Worm (Caenorhabditis elegans) whole organism, L4 larva: ENCODE results near the gene F02E8.4.
A peak's percentile ranks its signal among the peaks of the same experiment; 100 is the strongest.

Source experiments
- F26F4.8 ChIP-seq: fragments of 200-800 bp; sonication (Bioruptor generic); conservative IDR thresholded peaks from 2 replicates; pipeline ENCODE4 v1.3.6; 2022; ENCODE audit warnings: missing genetic modification characterization, missing compliant biosample characterization
- F49E8.2 ChIP-seq: sonication (generic microtip); optimal IDR thresholded peaks from 2 replicates; lab custom pipeline; 2016; ENCODE audit warnings: missing compliant biosample characterization, mild to moderate bottlenecking, missing genetic modification characterization, borderline replicate concordance
- T20F7.1 ChIP-seq: fragments of 200-800 bp; sonication (Bioruptor generic); optimal IDR thresholded peaks from 2 replicates; lab custom pipeline; 2018; ENCODE audit warnings: mild to moderate bottlenecking, missing genetic modification characterization, missing compliant biosample characterization
- ZK337.2 ChIP-seq: fragments of 200-800 bp; sonication (Bioruptor generic); IDR thresholded peaks from 2 replicates; pipeline ENCODE4 v1.3.6; 2022; ENCODE audit warnings: missing genetic modification reagents, missing genetic modification characterization, missing compliant biosample characterization
- aha-1 ChIP-seq: fragments of 150-350 bp; peaks from one replicate; lab custom pipeline; 2014; ENCODE audit warnings: missing biosample characterization, missing genetic modification characterization
- ceh-20 ChIP-seq: fragments of 200-800 bp; sonication (Bioruptor generic); IDR thresholded peaks from 2 replicates; pipeline ENCODE4 v1.3.6; 2022; ENCODE audit warnings: missing genetic modification reagents, missing genetic modification characterization, missing compliant biosample characterization
- cey-2 ChIP-seq: sonication (generic microtip); optimal IDR thresholded peaks from 3 replicates; lab custom pipeline; 2017; ENCODE audit warnings: missing genetic modification characterization, mild to moderate bottlenecking, missing compliant biosample characterization, antibody characterized with exemption, borderline replicate concordance; ENCODE audit not compliant: insufficient read depth
- daf-12 ChIP-seq: fragments of 150-350 bp; optimal IDR thresholded peaks from 2 replicates; lab custom pipeline; 2014; ENCODE audit warnings: missing biosample characterization, missing genetic modification reagents, missing genetic modification characterization
- daf-16 ChIP-seq, 3 experiments: sonication (generic microtip); optimal IDR thresholded peaks; 2 replicates each; lab custom pipeline; 2016 to 2017; ENCODE audit warnings: missing genetic modification characterization in 3 of 3, missing genetic modification reagents in 3 of 3, mild to moderate bottlenecking in 2 of 3, missing compliant biosample characterization in 2 of 3, missing biosample characterization in 1 of 3, moderate library complexity in 1 of 3
- daf-19 ChIP-seq: fragments of 200-800 bp; sonication (Bioruptor generic); conservative IDR thresholded peaks from 2 replicates; pipeline ENCODE4 v1.3.6; 2022; ENCODE audit warnings: missing genetic modification characterization, missing compliant biosample characterization
- daf-8 ChIP-seq: fragments of 200-800 bp; sonication (Bioruptor generic); IDR thresholded peaks from 2 replicates; pipeline ENCODE4 v1.3.6; 2022; ENCODE audit warnings: missing genetic modification characterization, missing compliant biosample characterization
- dmd-8 ChIP-seq: fragments of 200-800 bp; sonication (Bioruptor generic); IDR thresholded peaks from 2 replicates; pipeline ENCODE4 v1.3.6; 2022; ENCODE audit warnings: missing genetic modification characterization, missing compliant biosample characterization
- hlh-30 ChIP-seq: sonication (generic microtip); optimal IDR thresholded peaks from 2 replicates; lab custom pipeline; 2017; ENCODE audit warnings: antibody characterized with exemption, mild to moderate bottlenecking, missing genetic modification characterization, missing compliant biosample characterization; ENCODE audit not compliant: insufficient read depth
- lim-7 ChIP-seq: fragments of 200-800 bp; sonication (Bioruptor generic); IDR thresholded peaks from 2 replicates; pipeline ENCODE4 v1.3.6; 2022; ENCODE audit warnings: missing genetic modification characterization, missing compliant biosample characterization
- lin-1 ChIP-seq: fragments of 200-800 bp; sonication (Bioruptor generic); IDR thresholded peaks from 2 replicates; pipeline ENCODE4 v1.3.6; 2022; ENCODE audit warnings: missing genetic modification reagents, missing genetic modification characterization, missing compliant biosample characterization
- lir-3 ChIP-seq: sonication (generic microtip); optimal IDR thresholded peaks from 2 replicates; lab custom pipeline; 2016; ENCODE audit warnings: mild to moderate bottlenecking, missing genetic modification characterization, missing compliant biosample characterization
- madf-9 ChIP-seq: fragments of 200-800 bp; sonication (Bioruptor generic); conservative IDR thresholded peaks from 2 replicates; pipeline ENCODE4 v1.3.6; 2022; ENCODE audit warnings: missing genetic modification reagents, missing genetic modification characterization, missing compliant biosample characterization
- mep-1 ChIP-seq: fragments of 150-350 bp; sonication (generic microtip); optimal IDR thresholded peaks from 3 replicates; lab custom pipeline; 2014; ENCODE audit warnings: missing biosample characterization, missing genetic modification characterization
- mes-2 ChIP-seq: sonication (generic microtip); optimal IDR thresholded peaks from 2 replicates; lab custom pipeline; 2016; ENCODE audit warnings: missing genotype, mild to moderate bottlenecking, missing genetic modification characterization, missing compliant biosample characterization; ENCODE audit not compliant: poor library complexity, severe bottlenecking
- mxl-3 ChIP-seq: fragments of 200-800 bp; sonication (Bioruptor generic); optimal IDR thresholded peaks from 2 replicates; lab custom pipeline; 2018; ENCODE audit warnings: mild to moderate bottlenecking, missing genetic modification characterization, missing compliant biosample characterization
- nhr-111 ChIP-seq: fragments of 200-800 bp; sonication (Bioruptor generic); optimal IDR thresholded peaks from 2 replicates; lab custom pipeline; 2018; ENCODE audit warnings: mild to moderate bottlenecking, missing genetic modification characterization, missing compliant biosample characterization
- pha-4 ChIP-seq, 2 experiments: fragments of 150-350 bp in 1 of 2; fragments of 200-800 bp in 1 of 2; sonication (Bioruptor generic) in 1 of 2; IDR thresholded peaks in 1 of 2; optimal IDR thresholded peaks in 1 of 2; 2 replicates each; pipeline versions ENCODE4 v1.3.6 to Lab custom; 2014 to 2022; ENCODE audit warnings: missing genetic modification characterization in 2 of 2, missing genetic modification reagents in 2 of 2, missing biosample characterization in 1 of 2, missing compliant biosample characterization in 1 of 2
- php-3 ChIP-seq: fragments of 200-800 bp; sonication (Bioruptor generic); IDR thresholded peaks from 2 replicates; pipeline ENCODE4 v1.3.6; 2022; ENCODE audit warnings: missing genetic modification reagents, missing genetic modification characterization, missing compliant biosample characterization
- saeg-2 ChIP-seq: fragments of 200-800 bp; sonication (Bioruptor generic); IDR thresholded peaks from 2 replicates; pipeline ENCODE4 v1.3.6; 2022; ENCODE audit warnings: missing genetic modification reagents, missing genetic modification characterization, missing compliant biosample characterization
- snpc-1.2 ChIP-seq: fragments of 200-800 bp; sonication (Bioruptor generic); IDR thresholded peaks from 2 replicates; pipeline ENCODE4 v1.3.6; 2022; ENCODE audit warnings: missing genetic modification reagents, missing genetic modification characterization, missing compliant biosample characterization
- unc-130 ChIP-seq: sonication (generic microtip); optimal IDR thresholded peaks from 2 replicates; lab custom pipeline; 2016; ENCODE audit warnings: missing genetic modification reagents, missing genetic modification characterization, missing compliant biosample characterization
- unc-62 ChIP-seq, 3 experiments: fragments of 150-350 bp in 1 of 3; sonication (generic microtip); optimal IDR thresholded peaks in 2 of 3; peaks in 1 of 3; 1 replicate in 1 of 3; 2 replicates in 2 of 3; lab custom pipeline; 2014 to 2017; ENCODE audit warnings: missing biosample characterization in 3 of 3, missing genetic modification characterization in 3 of 3, missing genetic modification reagents in 3 of 3, missing genotype in 1 of 3
- vab-7 ChIP-seq: fragments of 200-800 bp; sonication (Bioruptor generic); IDR thresholded peaks from 2 replicates; pipeline ENCODE4 v1.3.6; 2022; ENCODE audit warnings: missing genetic modification reagents, missing genetic modification characterization, missing compliant biosample characterization
- zag-1 ChIP-seq: fragments of 150-350 bp; optimal IDR thresholded peaks from 2 replicates; lab custom pipeline; 2014; ENCODE audit warnings: missing biosample characterization, missing genetic modification characterization
- zfp-3 ChIP-seq: fragments of 200-800 bp; sonication (Bioruptor generic); conservative IDR thresholded peaks from 2 replicates; pipeline ENCODE4 v1.3.6; 2022; ENCODE audit warnings: missing genetic modification reagents, missing genetic modification characterization, missing compliant biosample characterization

F02E8.4 gene

DNA sequence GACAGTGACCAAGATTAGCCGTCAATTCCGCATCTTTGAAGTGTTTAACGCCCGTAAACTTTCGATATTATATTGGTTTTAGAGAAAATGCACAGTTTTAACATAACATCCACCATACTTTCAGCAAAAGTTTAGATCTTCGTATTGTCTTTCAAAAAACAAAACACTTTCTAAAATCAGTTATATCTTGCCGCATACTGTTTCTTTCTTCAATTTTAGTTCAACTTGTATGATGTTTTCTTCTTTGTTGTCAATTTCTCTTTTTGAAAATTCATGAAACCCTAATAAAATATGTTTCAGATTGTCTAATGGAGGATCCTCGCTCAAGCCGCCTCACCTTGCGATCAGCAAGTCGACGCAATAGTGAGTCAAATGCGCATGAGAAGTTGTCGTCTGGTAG, at the start of gene F02E8.4:
TSS of gene F02E8.4 (plus strand) at position 301 of the 400 bp plus-strand sequence.
- TF ChIP-seq unc-62 (GFP tag; optimal IDR thresholded peaks at IDR 0.05 in 1 of 2; lab: Kevin White, UChicago) (peak in 1 of 2 experiments; percentile 44), unc-62 (tag; optimal IDR thresholded peaks at IDR 0.05; lab: Kevin White, UChicago) (no peak), saeg-2 (GFP tag; lab: Robert Waterston, UW) (no peak)

DNA sequence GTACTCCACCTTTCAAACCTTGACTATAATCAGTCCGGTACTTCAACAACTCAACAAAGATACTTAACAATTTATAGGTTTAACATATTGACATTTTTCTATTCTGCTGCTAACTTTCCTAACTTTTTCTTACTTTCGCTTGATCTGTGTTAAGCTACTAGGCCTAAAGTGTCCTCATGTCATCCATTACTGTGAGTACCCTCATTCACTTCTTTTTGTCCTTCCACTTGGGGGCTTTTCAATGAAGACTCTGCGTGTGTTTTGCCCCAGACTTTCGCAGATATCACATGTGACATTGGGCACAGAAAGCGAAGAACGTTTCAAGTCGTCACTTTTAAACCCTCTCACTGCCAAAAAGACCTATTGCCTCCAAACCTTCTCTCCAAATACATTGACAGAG, 49.2 kb upstream of the F02E8.4 start:
- TF ChIP-seq hlh-30, result peak; percentile 4
- TF ChIP-seq nhr-111, result no peak
- TF ChIP-seq ceh-20, result peak; percentile 32; the same call in 1 of the 2 replicates
- TF ChIP-seq cey-2 (tag; lab: Kevin White, UChicago), result no peak
- no peak for TF ChIP-seq zag-1
- TF ChIP-seq mep-1 (tag; lab: Kevin White, UChicago), result no peak

DNA sequence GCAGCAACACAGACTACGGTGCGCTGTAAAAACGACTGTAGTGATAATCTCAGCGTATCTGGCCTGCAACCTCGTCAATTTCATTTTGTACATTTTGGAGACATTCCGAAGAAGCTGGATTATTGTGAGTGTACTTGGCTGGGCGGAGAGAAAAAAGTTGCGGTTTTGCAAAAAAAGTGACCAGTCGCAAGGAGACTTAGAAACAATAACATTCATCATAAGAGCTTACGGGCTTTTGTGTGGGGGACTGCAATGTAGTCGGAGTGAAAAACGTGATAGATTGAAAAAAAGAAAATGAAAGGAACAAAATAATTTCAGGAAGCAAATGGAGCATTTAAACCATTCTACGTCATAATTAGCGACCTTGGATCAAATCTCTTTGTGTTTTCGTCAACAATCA, 45.5 kb upstream of the F02E8.4 start:
- no peak for TF ChIP-seq vab-7 (GFP tag; lab: Robert Waterston, UW)
- no peak for TF ChIP-seq daf-8 (GFP tag; lab: Robert Waterston, UW)
- no peak for TF ChIP-seq saeg-2 (GFP tag; lab: Robert Waterston, UW)
- TF ChIP-seq php-3, result no peak
- TF ChIP-seq mes-2 (tag; lab: Kevin White, UChicago), result no peak
- TF ChIP-seq ceh-20, result 0 out of 2 replicates have a peak, but pooled peaks have one; percentile 17
- peak; percentile 70 for TF ChIP-seq aha-1 (tag; lab: Kevin White, UChicago)
- TF ChIP-seq F49E8.2 (tag; lab: Kevin White, UChicago), result no peak
- no peak for TF ChIP-seq madf-9
- no peak for TF ChIP-seq dmd-8 (GFP tag; lab: Robert Waterston, UW)
- TF ChIP-seq mxl-3 (GFP tag; lab: Kevin White, UChicago), result no peak
- TF ChIP-seq unc-130 (GFP tag; lab: Kevin White, UChicago), result no peak
- no peak for TF ChIP-seq daf-12
- TF ChIP-seq lir-3 (tag; lab: Kevin White, UChicago), result no peak
- TF ChIP-seq, all 104 proteins: peak for 2

DNA sequence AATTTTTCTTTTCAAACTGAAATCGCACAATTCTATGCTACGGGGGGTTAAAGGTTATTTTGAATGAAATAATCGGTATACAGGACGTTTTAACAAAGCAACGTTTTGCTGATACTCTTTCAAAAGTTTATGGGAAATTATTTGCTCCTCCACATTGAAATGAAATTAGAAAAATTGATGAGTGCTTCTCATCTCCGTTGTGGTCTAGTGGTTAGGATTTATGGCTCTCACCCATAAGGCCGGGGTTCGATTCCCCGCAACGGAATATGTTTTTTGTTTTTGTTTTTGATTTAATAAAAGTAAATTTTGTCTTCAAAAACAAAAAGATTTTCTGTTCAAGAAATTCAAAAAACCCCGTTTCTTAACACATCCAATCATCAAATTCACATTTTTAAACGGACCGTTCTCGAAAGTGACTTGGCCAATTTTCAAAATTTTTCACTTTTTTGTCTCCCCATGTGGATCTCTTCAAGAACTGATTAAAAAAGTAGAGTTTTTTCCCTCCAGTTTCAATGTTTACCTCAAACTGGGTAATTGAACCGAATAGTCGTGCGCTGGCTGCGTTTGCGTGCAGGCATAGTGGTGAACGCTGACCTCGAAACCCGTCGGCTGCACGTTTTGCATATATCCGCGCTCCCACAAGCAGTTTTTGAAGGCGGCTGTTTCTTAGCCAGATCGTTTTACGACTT, 44.2 kb upstream of the F02E8.4 start:
- TF ChIP-seq zfp-3 (GFP tag; lab: Robert Waterston, UW) (peak; percentile 49; the same call in 1 of the 2 replicates), T20F7.1 (GFP tag; lab: Kevin White, UChicago) (no peak), lim-7 (GFP tag; lab: Robert Waterston, UW) (peak; percentile 76), unc-62 (GFP tag; optimal IDR thresholded peaks at IDR 0.05 in 1 of 2; lab: Kevin White, UChicago) (peak in 1 of 2 experiments; percentile 7), unc-62 (tag; optimal IDR thresholded peaks at IDR 0.05; lab: Kevin White, UChicago) (no peak), snpc-1.2 (GFP tag; lab: Robert Waterston, UW) (peak; percentile 10; the same call in 1 of the 2 replicates), daf-16 (GFP tag; optimal IDR thresholded peaks at IDR 0.05; lab: Kevin White, UChicago) (peak in 1 of 2 experiments; percentile 4), daf-16 (tag; optimal IDR thresholded peaks at IDR 0.05; lab: Kevin White, UChicago) (no peak), pha-4 (GFP tag; IDR thresholded peaks at IDR 0.05; lab: Robert Waterston, UW) (peak; percentile 58; the same call in 1 of the 2 replicates), pha-4 (tag; optimal IDR thresholded peaks at IDR 0.05; lab: Kevin White, UChicago) (no peak), mes-2 (tag; lab: Kevin White, UChicago) (peak; percentile 35), madf-9 (no peak), dmd-8 (GFP tag; lab: Robert Waterston, UW) (no peak), F26F4.8 (GFP tag; lab: Robert Waterston, UW) (0 out of 2 replicates have a peak, but pooled peaks have one; percentile 43), ZK337.2 (GFP tag; lab: Robert Waterston, UW) (0 out of 2 replicates have a peak, but pooled peaks have one; percentile 20), lin-1 (GFP tag; lab: Robert Waterston, UW) (peak; percentile 11; the same call in 1 of the 2 replicates), vab-7 (GFP tag; lab: Robert Waterston, UW) (peak; percentile 55; the same call in 1 of the 2 replicates), daf-19 (GFP tag; lab: Robert Waterston, UW) (no peak)
